Worm (Caenorhabditis elegans): ENCODE results near the gene C49H3.12.

Gene C49H3.12

DNA sequence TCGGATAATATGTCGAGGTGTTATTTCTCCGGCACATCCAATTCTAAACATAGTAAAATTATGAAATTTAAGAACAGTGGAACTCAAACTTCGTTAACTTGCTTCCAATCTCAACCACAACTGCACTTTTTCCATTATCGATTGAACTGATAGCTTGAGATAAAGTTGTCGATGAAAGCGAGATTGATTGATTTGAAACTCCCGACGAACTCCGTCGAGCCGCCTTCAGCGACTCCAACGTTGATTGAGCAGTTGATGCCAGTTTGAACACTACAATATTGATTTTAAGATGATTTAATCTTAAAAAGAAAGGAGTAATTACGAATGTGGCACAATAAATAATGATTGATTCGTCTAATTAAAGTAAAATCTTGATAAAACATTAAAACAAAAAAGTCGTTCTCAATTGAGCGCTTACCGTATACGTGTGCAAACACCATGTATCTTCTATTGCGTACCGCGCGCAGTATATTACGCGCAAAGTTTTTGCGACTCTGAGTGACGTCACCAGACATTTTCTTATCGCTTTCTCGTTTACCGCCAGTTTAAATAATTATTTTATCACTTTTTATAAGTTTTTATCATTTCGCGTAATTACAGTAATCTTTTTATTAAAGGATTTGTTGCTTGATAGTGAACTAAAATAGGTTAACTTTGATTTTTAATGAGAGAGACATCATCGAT is 24.8 kb downstream of the C49H3.12 start, which contains the start of gene arp-11:
arp-11 (minus strand) TSS at position 51 of the 684 bp plus-strand sequence.
- TF ChIP-seq tlf-1 (GFP tag; optimal IDR thresholded peaks at IDR 0.05): peak; percentile 0
- no peak for TF ChIP-seq nfya-1 (tag; optimal IDR thresholded peaks at IDR 0.05; ENCODE audit: borderline replicate concordance, insufficient read depth)
- no peak for TF ChIP-seq hlh-12 (tag; optimal IDR thresholded peaks at IDR 0.05)
- no peak for TF ChIP-seq cebp-1 (GFP tag; IDR thresholded peaks at IDR 0.05)
- TF ChIP-seq cebp-1 (tag; optimal IDR thresholded peaks at IDR 0.05): peak; percentile 60
- no peak for TF ChIP-seq K11D2.4 (GFP tag; IDR thresholded peaks at IDR 0.05)
- TF ChIP-seq ZK185.1 (tag; optimal IDR thresholded peaks at IDR 0.05; ENCODE audit: poor library complexity, severe bottlenecking): peak; percentile 56
- no peak for TF ChIP-seq akir-1 (GFP tag; optimal IDR thresholded peaks at IDR 0.05)
- no peak for TF ChIP-seq ekl-4 (GFP tag; IDR thresholded peaks at IDR 0.05)
- TF ChIP-seq T26A5.8 (tag; optimal IDR thresholded peaks at IDR 0.05): no peak
- TF ChIP-seq sea-2 (GFP tag; IDR thresholded peaks at IDR 0.05): no peak
- TF ChIP-seq lag-1 (GFP tag; IDR thresholded peaks at IDR 0.05): no peak
- TF ChIP-seq ceh-91 (GFP tag; IDR thresholded peaks at IDR 0.05): no peak
- no peak for TF ChIP-seq repo-1 (tag; optimal IDR thresholded peaks at IDR 0.05)
- peak; percentile 61 for TF ChIP-seq lin-54 (GFP tag; optimal IDR thresholded peaks at IDR 0.05)
- TF ChIP-seq bed-2 (GFP tag; IDR thresholded peaks at IDR 0.05): no peak
- no peak for TF ChIP-seq dpl-1 (GFP tag; optimal IDR thresholded peaks at IDR 0.05)
- TF ChIP-seq attf-3 (GFP tag; conservative IDR thresholded peaks at IDR 0.05): no peak
- TF ChIP-seq snpc-4 (GFP tag; optimal IDR thresholded peaks at IDR 0.05): no peak
- TF ChIP-seq snpc-4 (tag; optimal IDR thresholded peaks at IDR 0.05): peak in 3 of 4 experiments; percentile 50 to 59 (median 51)
- TF ChIP-seq Y53F4B.3 (GFP tag; IDR thresholded peaks at IDR 0.05): no peak
- peak; percentile 55 for TF ChIP-seq F23B12.7 (tag; optimal IDR thresholded peaks at IDR 0.05; ENCODE audit: insufficient read depth)
- peak in 1 of 3 experiments; percentile 49 for TF ChIP-seq lin-35 (GFP tag; optimal IDR thresholded peaks at IDR 0.05)
- no peak for TF ChIP-seq aptf-2 (GFP tag; conservative IDR thresholded peaks at IDR 0.05)
- no peak for TF ChIP-seq mel-28 (tag; optimal IDR thresholded peaks at IDR 0.05; ENCODE audit: borderline replicate concordance)
- TF ChIP-seq somi-1 (GFP tag; optimal IDR thresholded peaks at IDR 0.05): no peak
- TF ChIP-seq F39B2.1 (GFP tag; IDR thresholded peaks at IDR 0.05): no peak
- TF ChIP-seq nfyb-1 (GFP tag; IDR thresholded peaks at IDR 0.05): no peak
- no peak for TF ChIP-seq Y79H2A.3 (GFP tag; conservative IDR thresholded peaks at IDR 0.05)
- no peak for TF ChIP-seq egrh-3 (GFP tag; IDR thresholded peaks at IDR 0.05)
- no peak for TF ChIP-seq let-526 (GFP tag; IDR thresholded peaks at IDR 0.05)
- TF ChIP-seq mcd-1 (GFP tag; IDR thresholded peaks at IDR 0.05): no peak
- no peak for TF ChIP-seq ztf-26 (tag; optimal IDR thresholded peaks at IDR 0.05)
- TF ChIP-seq hsf-1 (GFP tag; IDR thresholded peaks at IDR 0.05): no peak
- no peak for TF ChIP-seq chd-7 (tag; optimal IDR thresholded peaks at IDR 0.05)
- no peak for TF ChIP-seq ztf-28 (GFP tag; IDR thresholded peaks at IDR 0.05)
- peak; percentile 30 for TF ChIP-seq ceh-27 (GFP tag; optimal IDR thresholded peaks at IDR 0.05)
- TF ChIP-seq lir-1 (GFP tag; conservative IDR thresholded peaks at IDR 0.05): no peak
- no peak for TF ChIP-seq ztf-3 (GFP tag; optimal IDR thresholded peaks at IDR 0.05)
- TF ChIP-seq mxl-1 (tag; optimal IDR thresholded peaks at IDR 0.05): no peak
- no peak for TF ChIP-seq D2030.7 (GFP tag; IDR thresholded peaks at IDR 0.05)
- no peak for TF ChIP-seq nhr-179 (tag; optimal IDR thresholded peaks at IDR 0.05)
- TF ChIP-seq gei-17 (GFP tag; optimal IDR thresholded peaks at IDR 0.05): no peak
- TF ChIP-seq lsy-27 (tag; optimal IDR thresholded peaks at IDR 0.05; ENCODE audit: borderline replicate concordance, insufficient read depth): no peak
- TF ChIP-seq fkh-3 (tag; optimal IDR thresholded peaks at IDR 0.05): no peak
- no peak for TF ChIP-seq ama-1 (optimal IDR thresholded peaks at IDR 0.05)
- TF ChIP-seq ama-1 (GFP tag; optimal IDR thresholded peaks at IDR 0.05): no peak
- peak; percentile 61; the same call in 1 of the 2 replicates for TF ChIP-seq madf-6 (GFP tag; IDR thresholded peaks at IDR 0.05)
